Worm (Caenorhabditis elegans): ENCODE results near the gene K08E7.6.
A peak's percentile ranks its signal among the peaks of the same experiment; 100 is the strongest.

The K08E7.6 gene

DNA sequence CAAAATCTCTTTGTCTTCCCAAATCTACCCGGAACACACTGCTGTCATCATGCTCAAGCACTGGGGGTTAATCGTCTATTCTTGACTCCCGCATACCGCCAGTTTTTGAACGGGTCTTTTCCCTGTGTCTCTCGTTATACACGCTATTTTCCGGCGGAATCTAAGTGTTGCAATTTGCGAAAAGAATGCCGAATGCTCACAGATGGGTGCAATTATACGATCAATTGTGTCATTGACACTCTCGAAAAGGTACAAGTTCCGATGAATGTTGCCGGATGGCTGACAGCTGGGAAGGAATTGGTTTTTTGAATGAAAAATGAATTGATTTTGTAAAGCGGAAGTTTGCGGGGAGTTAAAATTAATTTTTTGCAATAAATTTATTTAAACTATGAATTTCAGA is 29.0 kb downstream of the K08E7.6 start:
- TF ChIP-seq nhr-77 (tag; optimal IDR thresholded peaks at IDR 0.05), result no peak
- no peak for TF ChIP-seq fos-1 (tag; optimal IDR thresholded peaks at IDR 0.05)
- TF ChIP-seq ztf-1 (GFP tag; conservative IDR thresholded peaks at IDR 0.05), result no peak
- no peak for TF ChIP-seq nhr-6 (tag; optimal IDR thresholded peaks at IDR 0.05)

DNA sequence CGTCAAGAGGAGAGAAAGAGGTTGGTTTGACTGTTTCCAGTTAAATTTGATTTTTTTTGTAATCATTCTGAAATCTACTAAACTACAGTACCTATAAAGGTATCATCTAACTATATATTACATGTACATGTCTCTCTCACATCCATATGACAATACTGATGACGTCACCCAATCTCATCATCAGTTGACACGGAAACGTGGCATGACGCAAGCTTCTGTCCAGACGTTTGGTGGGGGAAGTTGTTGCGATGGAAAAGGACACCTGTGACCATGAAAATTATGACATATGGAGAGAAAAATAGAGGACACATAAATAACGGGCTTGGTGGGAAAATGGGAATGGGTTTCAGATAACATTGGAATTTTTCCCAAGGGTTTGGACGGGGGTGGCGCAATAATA is 31.9 kb downstream of the K08E7.6 start:
- TF ChIP-seq R02D3.7 (tag; optimal IDR thresholded peaks at IDR 0.05), result no peak
- TF ChIP-seq peb-1 (tag; optimal IDR thresholded peaks at IDR 0.05), result no peak

DNA sequence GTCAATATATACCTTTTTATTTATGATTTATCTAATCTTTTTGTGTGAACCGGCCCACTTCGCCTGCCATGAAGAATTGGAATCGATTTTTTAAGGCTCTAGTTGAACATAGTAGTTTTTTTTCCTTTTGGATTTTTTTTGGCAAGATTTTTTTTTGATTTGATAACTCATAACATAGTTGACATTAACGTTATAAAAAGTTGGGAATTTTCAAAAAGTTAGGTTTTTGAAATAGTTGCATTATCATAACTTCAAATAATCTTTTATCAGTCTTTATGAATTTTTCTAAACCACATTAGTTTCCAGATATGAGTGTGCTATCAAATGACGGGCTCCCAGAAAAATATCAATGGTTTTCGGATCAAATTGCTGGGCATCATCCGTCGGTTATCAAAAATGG is 33.1 kb downstream of the K08E7.6 start, which contains the start of gene ipmk-1:
TSS of gene ipmk-1 (plus strand) at position 301 of the 400 bp plus-strand sequence.
- no peak for TF ChIP-seq sem-4 (tag; optimal IDR thresholded peaks at IDR 0.05)
- no peak for TF ChIP-seq lin-11 (tag; optimal IDR thresholded peaks at IDR 0.05)
- no peak for TF ChIP-seq unc-39 (tag; optimal IDR thresholded peaks at IDR 0.05)
- TF ChIP-seq aly-2 (tag; optimal IDR thresholded peaks at IDR 0.05), result no peak
- TF ChIP-seq sma-9 (GFP tag; optimal IDR thresholded peaks at IDR 0.05), result no peak
- no peak for TF ChIP-seq sma-9 (tag; optimal IDR thresholded peaks at IDR 0.05)
- no peak for TF ChIP-seq nhr-12 (tag; optimal IDR thresholded peaks at IDR 0.05)

DNA sequence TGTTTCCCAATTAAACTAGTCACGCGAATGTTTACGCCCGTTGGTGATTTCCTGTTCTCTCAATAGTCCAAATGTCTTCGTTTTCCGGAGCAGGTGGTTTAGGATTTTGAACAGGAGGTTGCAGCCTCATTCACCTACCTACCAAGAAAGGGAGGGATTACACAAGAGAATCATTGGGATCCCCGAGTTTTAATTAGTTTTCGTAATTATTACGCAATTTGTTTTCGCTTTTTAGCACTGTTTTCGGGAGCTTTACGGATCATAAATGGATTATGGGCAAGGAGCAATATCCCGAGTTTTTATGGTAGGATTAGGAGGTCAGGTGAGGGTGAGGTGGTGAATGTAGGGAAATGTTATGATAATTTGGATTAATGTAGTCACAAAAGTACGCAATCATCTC is 35.0 kb downstream of the K08E7.6 start:
- no peak for TF ChIP-seq blmp-1 (tag; optimal IDR thresholded peaks at IDR 0.05; ENCODE audit: insufficient read depth)

DNA sequence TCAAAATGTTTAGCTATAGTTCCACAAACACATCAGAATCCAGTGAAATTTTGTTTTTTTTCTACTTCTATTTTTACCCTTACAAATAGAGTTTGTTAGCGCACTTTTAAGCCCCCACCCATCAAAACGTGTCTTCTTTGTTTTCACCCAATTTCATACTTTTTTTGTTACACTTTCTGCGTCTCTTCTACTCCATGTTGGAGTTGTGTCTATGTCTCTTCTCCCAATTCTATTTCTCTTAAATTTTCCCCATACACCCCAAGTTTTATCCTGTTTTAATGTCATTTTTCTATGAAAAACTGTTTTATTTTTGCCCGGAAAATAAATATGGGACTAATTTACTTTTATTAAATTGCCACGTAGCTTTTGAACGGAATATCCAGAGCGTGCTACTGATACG is 35.6 kb downstream of the K08E7.6 start:
- TF ChIP-seq sma-9 (GFP tag; optimal IDR thresholded peaks at IDR 0.05), result no peak
- no peak for TF ChIP-seq sma-9 (tag; optimal IDR thresholded peaks at IDR 0.05)
- TF ChIP-seq unc-55 (GFP tag; optimal IDR thresholded peaks at IDR 0.05), result peak; percentile 50
- peak; percentile 24 for TF ChIP-seq crh-2 (tag; optimal IDR thresholded peaks at IDR 0.05)

DNA sequence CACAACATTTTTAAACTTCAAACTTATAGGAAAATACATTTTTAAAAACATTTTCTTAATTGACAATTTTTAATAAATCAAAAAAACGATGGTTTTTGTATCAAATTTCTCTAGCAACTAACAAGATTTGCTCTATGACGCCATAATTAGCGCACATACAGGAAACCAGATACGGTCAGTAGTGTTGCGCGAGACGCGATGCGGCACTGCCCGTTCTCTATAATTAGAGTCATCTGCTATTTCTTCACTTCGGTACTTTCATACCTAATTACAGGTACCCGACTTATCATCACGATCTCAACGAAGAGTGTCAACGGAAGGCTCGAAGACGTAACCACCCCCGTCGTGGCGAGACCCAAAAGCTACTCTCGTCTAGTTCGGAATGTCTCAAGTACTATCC is 36.3 kb downstream of the K08E7.6 start:
- no peak for TF ChIP-seq aly-2 (tag; optimal IDR thresholded peaks at IDR 0.05)
- TF ChIP-seq C34F6.9 (tag; optimal IDR thresholded peaks at IDR 0.05), result no peak
- no peak for TF ChIP-seq crh-2 (tag; optimal IDR thresholded peaks at IDR 0.05)
- TF ChIP-seq nhr-237 (tag; optimal IDR thresholded peaks at IDR 0.05), result no peak
- no peak for TF ChIP-seq nhr-6 (tag; optimal IDR thresholded peaks at IDR 0.05)
- TF ChIP-seq peb-1 (tag; optimal IDR thresholded peaks at IDR 0.05), result no peak
- TF ChIP-seq ztf-4 (tag; optimal IDR thresholded peaks at IDR 0.05), result no peak
- TF ChIP-seq unc-39 (tag; optimal IDR thresholded peaks at IDR 0.05), result no peak
- no peak for TF ChIP-seq elt-1 (tag; optimal IDR thresholded peaks at IDR 0.05)
- no peak for TF ChIP-seq lin-13 (GFP tag; optimal IDR thresholded peaks at IDR 0.05)
- TF ChIP-seq lin-39 (tag; optimal IDR thresholded peaks at IDR 0.05), result no peak
- TF ChIP-seq blmp-1 (tag; optimal IDR thresholded peaks at IDR 0.05; ENCODE audit: insufficient read depth), result no peak
- TF ChIP-seq nhr-77 (tag; optimal IDR thresholded peaks at IDR 0.05), result no peak
- TF ChIP-seq ceh-16 (tag; optimal IDR thresholded peaks at IDR 0.05), result no peak
- TF ChIP-seq egl-27 (tag; optimal IDR thresholded peaks at IDR 0.05), result no peak
- TF ChIP-seq zag-1 (tag; optimal IDR thresholded peaks at IDR 0.05), result no peak
- no peak for TF ChIP-seq ceh-82 (tag; optimal IDR thresholded peaks at IDR 0.05)

DNA sequence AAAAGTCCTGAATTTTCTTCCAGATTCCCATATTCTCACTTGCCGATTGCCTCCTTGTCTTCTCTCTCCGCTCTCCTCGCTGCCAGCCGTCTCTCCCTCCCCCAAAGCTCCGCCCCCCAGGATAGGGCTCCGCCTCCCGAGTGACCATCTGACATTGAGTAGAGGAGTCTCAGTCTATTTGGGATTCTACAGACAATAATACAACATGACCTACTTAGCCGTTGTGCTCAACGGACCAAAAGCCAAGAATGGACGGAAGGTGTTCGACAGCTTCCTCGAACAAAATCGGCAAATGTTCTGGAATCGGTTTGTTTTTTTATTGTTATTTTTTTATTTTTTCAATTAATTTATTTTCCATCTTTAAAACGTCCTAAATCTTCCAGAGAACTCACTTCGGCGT is 38.9 kb downstream of the K08E7.6 start, which contains the start of gene ham-1:
TSS of gene ham-1 (plus strand) at position 173 of the 400 bp plus-strand sequence.
- TF ChIP-seq lsy-2 (tag; optimal IDR thresholded peaks at IDR 0.05) (no peak), elt-1 (tag; optimal IDR thresholded peaks at IDR 0.05) (no peak), dmd-4 (tag; optimal IDR thresholded peaks at IDR 0.05) (no peak)

DNA sequence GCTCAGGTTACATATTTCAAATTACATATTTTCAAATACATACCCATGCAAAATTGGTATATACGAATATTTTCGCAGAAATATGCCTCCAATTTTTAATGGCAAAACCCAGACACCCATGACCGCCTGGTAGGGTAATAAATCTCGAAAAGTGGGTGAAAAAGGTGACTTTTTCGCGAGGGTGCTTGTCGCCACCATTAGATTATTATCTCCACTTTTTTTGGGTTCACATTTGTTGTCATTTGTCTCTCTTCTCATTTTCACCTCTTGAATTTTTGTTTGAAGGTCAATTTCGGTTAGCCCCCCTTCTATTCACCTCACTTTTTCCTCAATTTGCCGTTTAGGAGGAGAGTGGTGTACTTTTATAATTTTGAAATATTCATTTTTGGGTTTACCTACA is 40.7 kb downstream of the K08E7.6 start:
- TF ChIP-seq lsy-2 (tag; optimal IDR thresholded peaks at IDR 0.05), result no peak
- TF ChIP-seq nhr-77 (tag; optimal IDR thresholded peaks at IDR 0.05), result no peak
- TF ChIP-seq nhr-25 (tag; optimal IDR thresholded peaks at IDR 0.05), result peak; percentile 16
- TF ChIP-seq ceh-16 (tag; optimal IDR thresholded peaks at IDR 0.05), result peak; percentile 73

All from whole organism, L2 larva.